Worm (Caenorhabditis elegans) whole organism, early embryonic: Measurements from ENCODE around the gene dlat-2.

Experiments
- ama-1 ChIP-seq: fragments of 150-350 bp; optimal IDR thresholded peaks from 2 replicates; lab custom pipeline; 2014
- ceh-13 ChIP-seq: fragments of 200-800 bp; sonication (Bioruptor generic); optimal IDR thresholded peaks from 2 replicates; lab custom pipeline; 2018; ENCODE audit warnings: mild to moderate bottlenecking, missing genetic modification characterization, missing compliant biosample characterization
- ceh-36 ChIP-seq: sonication (generic microtip); optimal IDR thresholded peaks from 2 replicates; lab custom pipeline; 2016; ENCODE audit warnings: missing genetic modification characterization, inconsistent platforms, missing compliant biosample characterization
- flt-1 ChIP-seq: fragments of 200-800 bp; sonication (Bioruptor generic); IDR thresholded peaks from 2 replicates; pipeline ENCODE4 v1.3.6; 2022; ENCODE audit warnings: missing genetic modification characterization, missing compliant biosample characterization
- hmbx-1 ChIP-seq: sonication (generic microtip); optimal IDR thresholded peaks from 2 replicates; lab custom pipeline; 2016; ENCODE audit warnings: mild to moderate bottlenecking, missing genetic modification characterization, missing compliant biosample characterization
- pes-1 ChIP-seq: fragments of 200-800 bp; sonication (Bioruptor generic); IDR thresholded peaks from 2 replicates; pipeline ENCODE4 v1.3.6; 2022; ENCODE audit warnings: missing genetic modification reagents, missing genetic modification characterization, missing compliant biosample characterization

ce11 chrIV:17342667-17343066, 37.8 kb upstream of the dlat-2 start, which contains the start of gene C49C3.21:
- TF ChIP-seq pes-1 = no peak
- TF ChIP-seq ama-1 = no peak
- no peak for TF ChIP-seq ceh-36 (tag; lab: Kevin White, UChicago)
- no peak for TF ChIP-seq hmbx-1 (tag; lab: Kevin White, UChicago)
- TF ChIP-seq ceh-13 (GFP tag; lab: Kevin White, UChicago) = no peak
- no peak for TF ChIP-seq flt-1
